Worm (Caenorhabditis elegans) whole organism, early embryonic: ENCODE results near the gene F58B4.6.

Experiments used
- ama-1 ChIP-seq: fragments of 150-350 bp; optimal IDR thresholded peaks from 2 replicates; lab custom pipeline; 2014
- ceh-13 ChIP-seq: fragments of 200-800 bp; sonication (Bioruptor generic); optimal IDR thresholded peaks from 2 replicates; lab custom pipeline; 2018; ENCODE audit warnings: mild to moderate bottlenecking, missing genetic modification characterization, missing compliant biosample characterization
- ceh-36 ChIP-seq: sonication (generic microtip); optimal IDR thresholded peaks from 2 replicates; lab custom pipeline; 2016; ENCODE audit warnings: missing genetic modification characterization, inconsistent platforms, missing compliant biosample characterization
- scrt-1 ChIP-seq: fragments of 200-800 bp; sonication (Bioruptor generic); IDR thresholded peaks from 2 replicates; pipeline ENCODE4 v1.3.6; 2022; ENCODE audit warnings: missing genetic modification characterization, missing compliant biosample characterization
- tbx-11 ChIP-seq: fragments of 200-800 bp; sonication (Bioruptor generic); IDR thresholded peaks from 2 replicates; pipeline ENCODE4 v1.3.6; 2022; ENCODE audit warnings: missing genetic modification characterization, missing compliant biosample characterization
- tbx-37 ChIP-seq: fragments of 200-800 bp; sonication (Bioruptor generic); conservative IDR thresholded peaks from 2 replicates; pipeline ENCODE4 v1.3.6; 2022; ENCODE audit warnings: missing genetic modification reagents, missing genetic modification characterization, missing compliant biosample characterization

DNA sequence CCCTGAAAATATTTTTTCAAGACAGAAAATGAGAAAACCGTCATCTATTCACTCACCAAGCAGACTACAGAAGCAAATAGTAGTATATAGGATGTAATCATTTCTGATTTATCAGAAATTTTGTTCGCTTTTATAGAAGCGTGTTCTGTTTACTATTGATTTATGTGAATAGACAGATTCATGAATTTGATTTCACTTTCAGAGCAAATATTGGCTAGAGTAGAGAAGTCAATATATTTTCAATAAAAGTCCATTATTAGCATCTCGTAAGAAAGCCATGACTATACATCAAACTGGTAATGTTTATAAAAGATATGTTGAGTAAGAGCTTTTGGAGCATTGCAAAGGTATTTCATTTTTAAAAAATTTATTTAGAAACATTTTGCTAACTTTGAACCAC is 6.4 kb downstream of the F58B4.6 start, which contains the start of gene scvp-1:
- TF ChIP-seq ceh-36 (tag; lab: Kevin White, UChicago) (no peak), scrt-1 (no peak), ceh-13 (GFP tag; lab: Kevin White, UChicago) (no peak), ama-1 (lab: Kevin White, UChicago) (no peak), tbx-37 (no peak), tbx-11 (no peak)
